Fruit fly (Drosophila melanogaster) whole organism, embryonic: ENCODE data around the gene DCP2.
A peak's percentile ranks its signal among the peaks of the same experiment; 100 is the strongest.

Experiments used
- Atf3 ChIP-seq: fragments of 200-800 bp; sonication (Bioruptor generic); optimal IDR thresholded peaks from 3 replicates; lab custom pipeline; 2016; ENCODE audit warnings: missing biosample characterization, missing genetic modification characterization
- CG10321 ChIP-seq: fragments of 200-800 bp; sonication (Bioruptor generic); IDR thresholded peaks from 2 replicates; pipeline ENCODE4 v1.3.6; 2022; ENCODE audit warnings: missing biosample characterization, missing genetic modification characterization
- CG10979 ChIP-seq: fragments of 200-800 bp; sonication (Bioruptor generic); optimal IDR thresholded peaks from 2 replicates; lab custom pipeline; 2018; ENCODE audit warnings: missing biosample characterization, mild to moderate bottlenecking, missing genetic modification characterization, moderate library complexity
- CG12155 ChIP-seq: fragments of 200-800 bp; sonication (Bioruptor generic); optimal IDR thresholded peaks from 3 replicates; lab custom pipeline; 2016; ENCODE audit warnings: missing biosample characterization, missing genetic modification characterization
- CG14860 ChIP-seq: fragments of 200-800 bp; sonication (Bioruptor generic); IDR thresholded peaks from 3 replicates; pipeline ENCODE4 v1.3.6; 2022; ENCODE audit warnings: missing biosample characterization, missing genetic modification characterization; ENCODE audit not compliant: partially characterized antibody
- CG17328 ChIP-seq: fragments of 200-800 bp; sonication (Bioruptor generic); IDR thresholded peaks from 2 replicates; pipeline ENCODE4 v1.3.6; 2022; ENCODE audit warnings: missing biosample characterization, missing genetic modification characterization
- CG17802 ChIP-seq: fragments of 200-800 bp; sonication (Bioruptor generic); optimal IDR thresholded peaks from 2 replicates; lab custom pipeline; 2018; ENCODE audit warnings: missing biosample characterization, mild to moderate bottlenecking, missing genetic modification characterization, moderate library complexity
- CG17829 ChIP-seq: fragments of 200-800 bp; optimal IDR thresholded peaks from 2 replicates; lab custom pipeline; 2019; ENCODE audit warnings: missing biosample characterization, mild to moderate bottlenecking, missing genetic modification characterization, moderate library complexity
- CG17912 ChIP-seq: fragments of 200-800 bp; sonication (Bioruptor generic); optimal IDR thresholded peaks from 2 replicates; lab custom pipeline; 2018; ENCODE audit warnings: missing biosample characterization, mild to moderate bottlenecking, missing genetic modification characterization
- CG2116 ChIP-seq: fragments of 200-800 bp; sonication (Bioruptor generic); optimal IDR thresholded peaks from 3 replicates; lab custom pipeline; 2018; ENCODE audit warnings: missing biosample characterization, mild to moderate bottlenecking, missing genetic modification characterization
- CG2202 ChIP-seq: fragments of 200-800 bp; sonication (Bioruptor generic); optimal IDR thresholded peaks from 2 replicates; lab custom pipeline; 2018; ENCODE audit warnings: missing biosample characterization, mild to moderate bottlenecking, missing genetic modification characterization
- CG3065 ChIP-seq: fragments of 200-800 bp; sonication (Bioruptor generic); optimal IDR thresholded peaks from 2 replicates; lab custom pipeline; 2016; ENCODE audit warnings: missing biosample characterization, missing genetic modification characterization
- CG4328 ChIP-seq: fragments of 200-800 bp; sonication (Bioruptor generic); optimal IDR thresholded peaks from 3 replicates; lab custom pipeline; 2017; ENCODE audit warnings: missing biosample characterization, missing genetic modification reagents, missing genetic modification characterization
- CG43689 ChIP-seq: fragments of 200-800 bp; sonication (Bioruptor generic); IDR thresholded peaks from 2 replicates; pipeline ENCODE4 v1.3.6; 2022; ENCODE audit warnings: missing biosample characterization, missing genetic modification characterization
- CG4730 ChIP-seq: fragments of 200-800 bp; sonication (Bioruptor generic); IDR thresholded peaks from 2 replicates; pipeline ENCODE4 v1.3.6; 2022; ENCODE audit warnings: missing biosample characterization, missing genetic modification characterization
- CG5245 ChIP-seq: fragments of 200-800 bp; sonication (Bioruptor generic); optimal IDR thresholded peaks from 3 replicates; lab custom pipeline; 2016; ENCODE audit warnings: missing biosample characterization, missing genetic modification characterization
- CG9932 ChIP-seq: fragments of 200-800 bp; sonication (Bioruptor generic); IDR thresholded peaks from 2 replicates; pipeline ENCODE4 v1.3.6; 2022; ENCODE audit warnings: missing biosample characterization, missing genetic modification characterization
- CoRest ChIP-seq: fragments of 200-800 bp; sonication (Bioruptor generic); optimal IDR thresholded peaks from 3 replicates; lab custom pipeline; 2018; ENCODE audit warnings: missing biosample characterization, mild to moderate bottlenecking, missing genetic modification characterization, moderate library complexity
- Dek ChIP-seq: fragments of 200-800 bp; sonication (Bioruptor generic); optimal IDR thresholded peaks from 3 replicates; lab custom pipeline; 2019; ENCODE audit warnings: missing biosample characterization, mild to moderate bottlenecking, missing genetic modification characterization, moderate library complexity
- Doc3 ChIP-seq: fragments of 200-800 bp; sonication (Bioruptor generic); IDR thresholded peaks from 3 replicates; pipeline ENCODE4 v1.3.6; 2022; ENCODE audit warnings: missing biosample characterization, missing genetic modification characterization; ENCODE audit not compliant: partially characterized antibody
- Dref ChIP-seq: fragments of 200-800 bp; sonication (Bioruptor generic); IDR thresholded peaks from 2 replicates; pipeline ENCODE4 v1.3.6; 2022; ENCODE audit warnings: missing biosample characterization, missing genetic modification characterization
- ERR ChIP-seq: fragments of 200-800 bp; sonication (Bioruptor generic); optimal IDR thresholded peaks from 2 replicates; lab custom pipeline; 2016; ENCODE audit warnings: missing biosample characterization, missing genetic modification characterization
- Gug ChIP-seq: fragments of 200-800 bp; sonication (Bioruptor generic); IDR thresholded peaks from 4 replicates; pipeline ENCODE4 v1.3.6; 2022; ENCODE audit warnings: missing biosample characterization, missing genetic modification characterization
- Mes4 ChIP-seq: fragments of 200-800 bp; sonication (Bioruptor generic); optimal IDR thresholded peaks from 2 replicates; lab custom pipeline; 2016; ENCODE audit warnings: missing biosample characterization, missing genetic modification characterization
- Mrtf ChIP-seq: fragments of 200-800 bp; sonication (Bioruptor generic); IDR thresholded peaks from 3 replicates; pipeline ENCODE4 v1.3.6; 2022; ENCODE audit warnings: missing biosample characterization, missing genetic modification characterization
- NFAT ChIP-seq: fragments of 200-800 bp; sonication (Bioruptor generic); IDR thresholded peaks from 2 replicates; pipeline ENCODE4 v1.3.6; 2022; ENCODE audit warnings: missing biosample characterization, missing genetic modification characterization
- Oli ChIP-seq: fragments of 200-800 bp; sonication (Bioruptor generic); optimal IDR thresholded peaks from 2 replicates; lab custom pipeline; 2018; ENCODE audit warnings: missing biosample characterization, mild to moderate bottlenecking, missing genetic modification characterization, moderate library complexity
- Sox100B ChIP-seq: fragments of 200-800 bp; sonication (Bioruptor generic); optimal IDR thresholded peaks from 3 replicates; lab custom pipeline; 2018; ENCODE audit warnings: missing biosample characterization, mild to moderate bottlenecking, missing genetic modification characterization
- TFAM ChIP-seq: fragments of 200-800 bp; sonication (Bioruptor generic); optimal IDR thresholded peaks from 2 replicates; lab custom pipeline; 2017; ENCODE audit warnings: missing biosample characterization, missing genetic modification characterization, inconsistent platforms
- aop ChIP-seq: fragments of 200-800 bp; sonication (Bioruptor generic); IDR thresholded peaks from 2 replicates; pipeline ENCODE4 v1.3.6; 2022; ENCODE audit warnings: missing biosample characterization, missing genetic modification characterization
- ase ChIP-seq: fragments of 200-800 bp; sonication (Bioruptor generic); IDR thresholded peaks from 3 replicates; pipeline ENCODE4 v1.3.6; 2022; ENCODE audit warnings: missing biosample characterization, missing genetic modification characterization
- az2 ChIP-seq: fragments of 200-800 bp; sonication (Bioruptor generic); optimal IDR thresholded peaks from 3 replicates; lab custom pipeline; 2016; ENCODE audit warnings: missing biosample characterization, missing genetic modification characterization
- bigmax ChIP-seq: fragments of 200-800 bp; sonication (Bioruptor generic); optimal IDR thresholded peaks from 2 replicates; lab custom pipeline; 2018; ENCODE audit warnings: missing biosample characterization, mild to moderate bottlenecking, missing genetic modification characterization
- ci ChIP-seq: fragments of 200-800 bp; sonication (Bioruptor generic); IDR thresholded peaks from 3 replicates; pipeline ENCODE4 v1.3.6; 2022; ENCODE audit warnings: missing biosample characterization, missing genetic modification characterization
- crp ChIP-seq, 2 experiments: fragments of 200-800 bp; sonication (Bioruptor generic); optimal IDR thresholded peaks; 2 replicates in 1 of 2; 3 replicates in 1 of 2; lab custom pipeline; 2017; ENCODE audit warnings: missing biosample characterization in 2 of 2, missing genetic modification characterization in 2 of 2, mild to moderate bottlenecking in 1 of 2, moderate library complexity in 1 of 2
- cwo ChIP-seq: fragments of 200-800 bp; sonication (Bioruptor generic); optimal IDR thresholded peaks from 3 replicates; lab custom pipeline; 2017; ENCODE audit warnings: missing biosample characterization, missing genetic modification characterization, mild to moderate bottlenecking, moderate library complexity, missing genetic modification reagents
- dysf ChIP-seq: fragments of 200-800 bp; sonication (Bioruptor generic); IDR thresholded peaks from 3 replicates; pipeline ENCODE4 v1.3.6; 2022; ENCODE audit warnings: missing biosample characterization, missing genetic modification characterization
- emc ChIP-seq: fragments of 200-800 bp; sonication (Bioruptor generic); optimal IDR thresholded peaks from 2 replicates; lab custom pipeline; 2016; ENCODE audit warnings: missing biosample characterization, missing genetic modification characterization
- fu2 ChIP-seq: fragments of 200-800 bp; sonication (Bioruptor generic); optimal IDR thresholded peaks from 2 replicates; lab custom pipeline; 2016; ENCODE audit warnings: missing biosample characterization, missing genetic modification characterization
- gce ChIP-seq: fragments of 200-800 bp; sonication (Bioruptor generic); IDR thresholded peaks from 3 replicates; pipeline ENCODE4 v1.3.6; 2022; ENCODE audit warnings: missing biosample characterization, missing genetic modification characterization
- gcm ChIP-seq: fragments of 200-800 bp; sonication (Bioruptor generic); optimal IDR thresholded peaks from 2 replicates; lab custom pipeline; 2019; ENCODE audit warnings: missing biosample characterization, mild to moderate bottlenecking, missing genetic modification characterization, moderate library complexity
- gem ChIP-seq: fragments of 200-800 bp; sonication (Bioruptor generic); optimal IDR thresholded peaks from 2 replicates; lab custom pipeline; 2019; ENCODE audit warnings: missing biosample characterization, mild to moderate bottlenecking, missing genetic modification characterization, moderate library complexity
- gro ChIP-seq: fragments of 200-800 bp; sonication (Bioruptor generic); optimal IDR thresholded peaks from 2 replicates; lab custom pipeline; 2016; ENCODE audit warnings: missing biosample characterization, missing genetic modification characterization
- lola ChIP-seq, 3 experiments: fragments of >200 bp in 2 of 3; fragments of 200-800 bp in 1 of 3; sonication (Bioruptor generic) in 1 of 3; optimal IDR thresholded peaks; 2 replicates each; lab custom pipeline; 2017 to 2019; ENCODE audit warnings: missing biosample characterization in 3 of 3, missing genetic modification characterization in 3 of 3, mild to moderate bottlenecking in 1 of 3, moderate library complexity in 1 of 3
- odd ChIP-seq: fragments of 200-800 bp; sonication (Bioruptor generic); optimal IDR thresholded peaks from 2 replicates; lab custom pipeline; 2017; ENCODE audit warnings: missing biosample characterization, mild to moderate bottlenecking, missing genetic modification characterization
- shn ChIP-seq: fragments of 200-800 bp; sonication (Bioruptor generic); optimal IDR thresholded peaks from 3 replicates; lab custom pipeline; 2016; ENCODE audit warnings: missing biosample characterization, missing genetic modification characterization
- unpg ChIP-seq: fragments of 200-800 bp; sonication (Bioruptor generic); optimal IDR thresholded peaks from 3 replicates; lab custom pipeline; 2018; ENCODE audit warnings: missing biosample characterization, mild to moderate bottlenecking, missing genetic modification characterization, moderate library complexity
- zen2 ChIP-seq: fragments of 200-800 bp; sonication (Bioruptor generic); IDR thresholded peaks from 3 replicates; pipeline ENCODE4 v1.3.6; 2022; ENCODE audit warnings: missing biosample characterization, missing genetic modification characterization; ENCODE audit not compliant: partially characterized antibody
- zfh1 ChIP-seq: fragments of 200-800 bp; sonication (Bioruptor generic); IDR thresholded peaks from 3 replicates; pipeline ENCODE4 v1.3.6; 2022; ENCODE audit warnings: missing biosample characterization, missing genetic modification characterization

The DCP2 gene

dm6 chr3L:15815353-15816142 is 10.7 kb downstream of the DCP2 start (continued):
- TF ChIP-seq CG14860 (GFP tag; lab: Robert Waterston, UW) (no peak), cwo (GFP tag; lab: Kevin White, UChicago) (peak; percentile 79), ERR (peak; percentile 0), CG12155 (peak; percentile 65), zfh1 (GFP tag; lab: Robert Waterston, UW) (0 out of 3 replicates have a peak, but pooled peaks have one; percentile 39), gem (peak; percentile 90), Dref (GFP tag; lab: Robert Waterston, UW) (no peak), CoRest (tag; lab: Kevin White, UChicago) (peak; percentile 77), CG9932 (GFP tag; lab: Robert Waterston, UW) (no peak; the same call in 1 of the 2 replicates), shn (GFP tag; lab: Kevin White, UChicago) (no peak), odd (GFP tag; lab: Kevin White, UChicago) (peak; percentile 36), gce (GFP tag; lab: Robert Waterston, UW) (no peak), crp (GFP tag; optimal IDR thresholded peaks at IDR 0.05; lab: Kevin White, UChicago) (peak in 1 of 2 experiments; percentile 11), CG17829 (tag; lab: Kevin White, UChicago) (peak; percentile 51), emc (GFP tag; lab: Kevin White, UChicago) (no peak), CG4328 (GFP tag; lab: Kevin White, UChicago) (peak; percentile 65), CG3065 (GFP tag; lab: Kevin White, UChicago) (no peak), unpg (peak; percentile 81), gro (peak; percentile 8), Sox100B (GFP tag; lab: Kevin White, UChicago) (peak; percentile 75), az2 (GFP tag; lab: Kevin White, UChicago) (peak; percentile 77), CG43689 (GFP tag; lab: Robert Waterston, UW) (no peak), Oli (peak; percentile 79), lola (GFP tag; optimal IDR thresholded peaks at IDR 0.05; lab: Kevin White, UChicago) (peak in 1 of 3 experiments; percentile 71), Dek (tag; lab: Kevin White, UChicago) (peak; percentile 67), TFAM (GFP tag; lab: Kevin White, UChicago) (peak; percentile 1), CG4730 (GFP tag; lab: Robert Waterston, UW) (no peak), zen2 (GFP tag; lab: Robert Waterston, UW) (no peak), aop (GFP tag; lab: Robert Waterston, UW) (no peak), gcm (GFP tag; lab: Kevin White, UChicago) (peak; percentile 76), Atf3 (no peak), CG17912 (GFP tag; lab: Kevin White, UChicago) (no peak), fu2 (GFP tag; lab: Kevin White, UChicago) (peak; percentile 22), ase (GFP tag; lab: Robert Waterston, UW) (0 out of 3 replicates have a peak, but pooled peaks have one; percentile 5), Gug (GFP tag; lab: Robert Waterston, UW) (no peak), CG10979 (peak; percentile 80), ci (GFP tag; lab: Robert Waterston, UW) (peak; percentile 72; the same call in 1 of the 3 replicates), bigmax (GFP tag; lab: Kevin White, UChicago) (no peak), NFAT (GFP tag; lab: Robert Waterston, UW) (no peak), CG17328 (peak; percentile 54), CG2202 (no peak), CG2116 (GFP tag; lab: Kevin White, UChicago) (peak; percentile 17), Mrtf (GFP tag; lab: Robert Waterston, UW) (no peak), CG10321 (no peak), dysf (GFP tag; lab: Robert Waterston, UW) (peak; percentile 74; the same call in 1 of the 3 replicates), Doc3 (GFP tag; lab: Robert Waterston, UW) (no peak), Mes4 (GFP tag; lab: Kevin White, UChicago) (no peak), CG17802 (tag; lab: Kevin White, UChicago) (no peak), CG5245 (GFP tag; lab: Kevin White, UChicago) (peak; percentile 14)
